Fruit fly (Drosophila melanogaster) whole organism, embryonic: Measurements from ENCODE around the gene c12.1.
A peak's percentile ranks its signal among the peaks of the same experiment; 100 is the strongest.

ENCODE experiments used
- CG10543 ChIP-seq: fragments of 200-800 bp; sonication (Bioruptor generic); optimal IDR thresholded peaks from 3 replicates; lab custom pipeline; 2017; ENCODE audit warnings: missing biosample characterization, mild to moderate bottlenecking, missing genetic modification characterization, moderate library complexity
- CG12219 ChIP-seq: fragments of 200-800 bp; sonication (Bioruptor generic); optimal IDR thresholded peaks from 3 replicates; lab custom pipeline; 2018; ENCODE audit warnings: missing biosample characterization, mild to moderate bottlenecking, missing genetic modification characterization
- CG13123 ChIP-seq: fragments of 200-800 bp; sonication (Bioruptor generic); optimal IDR thresholded peaks from 2 replicates; lab custom pipeline; 2016; ENCODE audit warnings: missing biosample characterization, missing genetic modification characterization
- CG1647 ChIP-seq: fragments of 200-800 bp; sonication (Bioruptor generic); optimal IDR thresholded peaks from 3 replicates; lab custom pipeline; 2016; ENCODE audit warnings: missing biosample characterization, missing genetic modification characterization
- CG2678 ChIP-seq: fragments of 200-800 bp; sonication (Bioruptor generic); optimal IDR thresholded peaks from 3 replicates; lab custom pipeline; 2019; ENCODE audit warnings: missing biosample characterization, mild to moderate bottlenecking, missing genetic modification characterization, moderate library complexity
- CG3838 ChIP-seq: fragments of 200-800 bp; sonication (Bioruptor generic); optimal IDR thresholded peaks from 3 replicates; lab custom pipeline; 2016; ENCODE audit warnings: missing biosample characterization, missing genetic modification characterization
- CG6654 ChIP-seq: fragments of 200-800 bp; sonication (Bioruptor generic); optimal IDR thresholded peaks from 2 replicates; lab custom pipeline; 2017; ENCODE audit warnings: missing biosample characterization, mild to moderate bottlenecking, missing genetic modification characterization
- Dip2 ChIP-seq: fragments of 200-800 bp; sonication (Bioruptor generic); IDR thresholded peaks from 2 replicates; pipeline ENCODE4 v1.3.6; 2022; ENCODE audit warnings: missing biosample characterization, missing genetic modification characterization
- Oaz ChIP-seq: fragments of 200-800 bp; sonication (Bioruptor generic); IDR thresholded peaks from 2 replicates; pipeline ENCODE4 v1.3.6; 2022; ENCODE audit warnings: missing biosample characterization, missing genetic modification characterization
- Opbp ChIP-seq: fragments of 200-800 bp; sonication (Bioruptor generic); IDR thresholded peaks from 3 replicates; pipeline ENCODE4 v1.3.6; 2022; ENCODE audit warnings: missing biosample characterization, missing genetic modification characterization; ENCODE audit not compliant: partially characterized antibody

DNA sequence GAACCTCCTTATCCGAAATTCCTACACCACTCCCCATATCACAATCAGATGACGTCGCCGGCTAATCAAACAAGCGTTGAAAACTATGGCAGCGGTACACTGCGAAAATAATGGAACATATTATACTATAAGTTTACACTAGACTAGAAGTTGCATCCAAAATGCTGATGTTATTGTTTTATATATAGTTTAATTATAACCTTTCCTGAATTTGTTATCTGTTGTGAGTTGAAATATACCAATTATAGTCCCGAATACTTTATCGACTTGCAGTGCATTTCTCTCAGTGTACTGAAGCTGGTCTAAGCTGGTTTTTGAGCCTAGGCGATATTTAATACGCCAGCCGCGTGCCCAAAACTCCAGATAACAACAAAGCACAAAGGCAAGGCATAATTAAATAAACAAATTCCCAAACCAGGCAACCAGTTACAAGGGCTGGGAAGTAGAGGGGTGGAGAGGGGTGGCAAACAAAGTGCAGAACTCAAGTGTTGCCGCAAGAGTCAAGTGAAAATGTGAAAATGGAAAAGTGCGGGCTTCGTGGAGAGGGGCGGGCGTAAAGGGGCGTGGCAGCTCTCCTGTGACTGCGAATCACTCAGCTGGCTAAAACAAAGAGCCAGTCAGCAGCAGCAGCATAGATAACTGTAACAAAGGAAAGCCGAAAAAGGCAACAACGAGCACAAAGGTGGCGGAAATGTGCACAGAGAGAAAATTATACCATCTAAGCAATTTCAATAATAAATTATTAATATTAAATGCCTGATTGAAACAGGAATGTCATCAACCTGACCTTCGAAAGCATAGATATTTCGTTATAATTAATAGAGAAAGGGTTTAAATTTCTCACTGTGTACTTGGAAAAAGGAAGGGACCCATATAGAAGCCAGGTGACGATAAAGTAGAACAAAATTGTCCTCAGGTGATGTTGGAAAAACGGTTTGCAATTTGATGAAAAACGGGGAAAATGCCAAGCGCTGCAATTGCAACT is 33.4 kb upstream of the c12.1 start:
- TF ChIP-seq CG10543 (GFP tag; lab: Kevin White, UChicago), result peak; percentile 70
- peak; percentile 69 for TF ChIP-seq Oaz (GFP tag; lab: Robert Waterston, UW)
- peak; percentile 50 for TF ChIP-seq CG3838
- TF ChIP-seq CG1647 (GFP tag; lab: Kevin White, UChicago), result peak; percentile 64
- no peak for TF ChIP-seq Opbp
- peak; percentile 85 for TF ChIP-seq CG12219 (GFP tag; lab: Kevin White, UChicago)
- peak; percentile 93 for TF ChIP-seq CG2678 (tag; lab: Kevin White, UChicago)
- no peak for TF ChIP-seq Dip2 (GFP tag; lab: Robert Waterston, UW)
- peak; percentile 34 for TF ChIP-seq CG6654 (GFP tag; lab: Kevin White, UChicago)
- TF ChIP-seq CG13123 (GFP tag; lab: Kevin White, UChicago), result peak; percentile 5
